Worm (Caenorhabditis elegans) whole organism, late embryonic: ENCODE data around the gene hal-3.

ENCODE experiments used
- T23F11.4 ChIP-seq: fragments of 200-800 bp; sonication (Bioruptor generic); optimal IDR thresholded peaks from 2 replicates; lab custom pipeline; 2018; ENCODE audit warnings: mild to moderate bottlenecking, missing genetic modification characterization, missing compliant biosample characterization
- ceh-9 ChIP-seq: sonication (generic microtip); optimal IDR thresholded peaks from 2 replicates; lab custom pipeline; 2016; ENCODE audit warnings: mild to moderate bottlenecking, missing genetic modification characterization, inconsistent platforms, missing compliant biosample characterization
- odd-2 ChIP-seq: sonication (generic microtip); optimal IDR thresholded peaks from 2 replicates; lab custom pipeline; 2017; ENCODE audit warnings: antibody characterized with exemption, mild to moderate bottlenecking, missing genetic modification characterization, missing compliant biosample characterization
- sox-2 ChIP-seq: fragments of 200-800 bp; sonication (Bioruptor generic); IDR thresholded peaks from 2 replicates; pipeline ENCODE4 v1.3.6; 2022; ENCODE audit warnings: missing genetic modification reagents, missing genetic modification characterization, missing compliant biosample characterization
- syd-9 ChIP-seq: sonication (generic microtip); optimal IDR thresholded peaks from 2 replicates; lab custom pipeline; 2016; ENCODE audit warnings: mild to moderate bottlenecking, missing genetic modification characterization, moderate library complexity, missing compliant biosample characterization

ce11 chrII:9658915-9659314 is 42.0 kb upstream of the hal-3 start, which contains the start of gene ZK1320.2:
- TF ChIP-seq odd-2 (tag; lab: Kevin White, UChicago), result no peak
- no peak for TF ChIP-seq T23F11.4
- TF ChIP-seq sox-2, result no peak
- no peak for TF ChIP-seq ceh-9
- TF ChIP-seq syd-9 (tag; lab: Kevin White, UChicago), result no peak
